Worm (Caenorhabditis elegans) whole organism, L1 larva: ENCODE results near the gene bus-2.

Source experiments
- ceh-82 ChIP-seq, 3 experiments: fragments of 150-350 bp in 1 of 3; sonication (generic microtip) in 2 of 3; optimal IDR thresholded peaks; 2 replicates each; lab custom pipeline; 2014 to 2017; ENCODE audit warnings: missing biosample characterization in 3 of 3, missing genetic modification characterization in 3 of 3
- egl-13 ChIP-seq: sonication (generic microtip); optimal IDR thresholded peaks from 2 replicates; lab custom pipeline; 2016; ENCODE audit warnings: missing genotype, missing genetic modification reagents, missing genetic modification characterization, missing compliant biosample characterization
- ets-5 ChIP-seq: fragments of 200-800 bp; sonication (Bioruptor generic); IDR thresholded peaks from 2 replicates; pipeline ENCODE4 v1.3.6; 2022; ENCODE audit warnings: missing genetic modification characterization, missing compliant biosample characterization
- fkh-10 ChIP-seq: sonication (generic microtip); optimal IDR thresholded peaks from 2 replicates; lab custom pipeline; 2017; ENCODE audit warnings: missing biosample characterization, missing genetic modification reagents, missing genetic modification characterization
- fos-1 ChIP-seq: fragments of 150-350 bp; optimal IDR thresholded peaks from 2 replicates; lab custom pipeline; 2014; ENCODE audit warnings: missing biosample characterization, missing genetic modification characterization
- nhr-11 ChIP-seq: fragments of 150-350 bp; optimal IDR thresholded peaks from 2 replicates; lab custom pipeline; 2014; ENCODE audit warnings: missing biosample characterization, missing genetic modification characterization
- nhr-237 ChIP-seq: fragments of 150-350 bp; optimal IDR thresholded peaks from 2 replicates; lab custom pipeline; 2014; ENCODE audit warnings: missing biosample characterization, missing genetic modification characterization
- nhr-47 ChIP-seq: sonication (generic microtip); optimal IDR thresholded peaks from 2 replicates; lab custom pipeline; 2016; ENCODE audit warnings: mild to moderate bottlenecking, missing genetic modification characterization, moderate library complexity, missing compliant biosample characterization
- skn-1 ChIP-seq: fragments of 150-350 bp; optimal IDR thresholded peaks from 2 replicates; lab custom pipeline; 2014; ENCODE audit warnings: missing biosample characterization, missing genetic modification characterization
- unc-130 ChIP-seq: fragments of 150-350 bp; optimal IDR thresholded peaks from 2 replicates; lab custom pipeline; 2017; ENCODE audit warnings: missing biosample characterization, missing genetic modification characterization, inconsistent platforms
- ztf-11 ChIP-seq, 2 experiments: sonication (generic microtip); optimal IDR thresholded peaks; 2 replicates each; lab custom pipeline; 2016 to 2017; ENCODE audit warnings: missing genetic modification characterization in 2 of 2, missing biosample characterization in 1 of 2, missing compliant biosample characterization in 1 of 2

DNA sequence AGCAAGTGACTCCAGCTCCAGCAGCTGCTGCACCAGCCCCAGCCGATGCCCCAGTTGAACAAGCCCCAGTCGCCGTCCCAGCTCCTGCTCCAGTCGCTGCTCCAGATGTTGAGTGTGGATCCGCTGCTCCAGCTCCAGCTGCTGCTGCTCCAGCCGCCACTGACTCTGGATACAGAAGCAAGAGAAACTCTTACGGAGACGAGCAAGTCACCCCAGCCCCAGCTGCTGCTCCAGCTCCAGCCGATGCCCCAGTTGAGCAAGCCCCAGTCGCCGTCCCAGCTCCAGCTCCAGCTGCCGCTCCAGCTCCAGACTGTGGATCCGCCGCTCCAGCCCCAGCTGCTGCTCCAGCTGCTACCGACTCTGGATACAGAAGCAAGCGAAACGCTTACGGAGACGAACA, 21.9 kb downstream of the bus-2 start:
- TF ChIP-seq fkh-10 (GFP tag; lab: Kevin White, UChicago) (no peak), ceh-82 (tag; optimal IDR thresholded peaks at IDR 0.05; lab: Kevin White, UChicago) (no peak), nhr-47 (no peak), nhr-237 (tag; lab: Kevin White, UChicago) (no peak), nhr-11 (tag; lab: Kevin White, UChicago) (no peak), unc-130 (tag; lab: Kevin White, UChicago) (no peak), ets-5 (GFP tag; lab: Robert Waterston, UW) (no peak), fos-1 (tag; lab: Kevin White, UChicago) (no peak), skn-1 (no peak), ztf-11 (tag; optimal IDR thresholded peaks at IDR 0.05; lab: Kevin White, UChicago) (no peak), egl-13 (tag; lab: Kevin White, UChicago) (no peak)
